Fruit fly (Drosophila melanogaster) whole organism, embryonic: ENCODE results near the gene CG6149.

Experiments used
- B-H2 ChIP-seq: fragments of 200-800 bp; sonication (Bioruptor generic); optimal IDR thresholded peaks from 2 replicates; lab custom pipeline; 2018; ENCODE audit warnings: missing biosample characterization, mild to moderate bottlenecking, missing genetic modification characterization
- CG11456 ChIP-seq: fragments of 200-800 bp; sonication (Bioruptor generic); IDR thresholded peaks from 3 replicates; pipeline ENCODE4 v1.3.6; 2022; ENCODE audit warnings: missing biosample characterization, missing genetic modification characterization
- CG12155 ChIP-seq: fragments of 200-800 bp; sonication (Bioruptor generic); optimal IDR thresholded peaks from 3 replicates; lab custom pipeline; 2016; ENCODE audit warnings: missing biosample characterization, missing genetic modification characterization
- CG12769 ChIP-seq: fragments of 200-800 bp; sonication (Bioruptor generic); optimal IDR thresholded peaks from 2 replicates; lab custom pipeline; 2019; ENCODE audit warnings: missing biosample characterization, mild to moderate bottlenecking, missing genetic modification characterization, moderate library complexity
- CG1647 ChIP-seq: fragments of 200-800 bp; sonication (Bioruptor generic); optimal IDR thresholded peaks from 3 replicates; lab custom pipeline; 2016; ENCODE audit warnings: missing biosample characterization, missing genetic modification characterization
- CG30403 ChIP-seq: fragments of 200-800 bp; sonication (Bioruptor generic); optimal IDR thresholded peaks from 3 replicates; lab custom pipeline; 2016; ENCODE audit warnings: missing biosample characterization, missing genetic modification characterization
- CG31365 ChIP-seq: fragments of 200-800 bp; sonication (Bioruptor generic); optimal IDR thresholded peaks from 2 replicates; lab custom pipeline; 2018; ENCODE audit warnings: missing biosample characterization, mild to moderate bottlenecking, missing genetic modification characterization
- CG3281 ChIP-seq: fragments of 200-800 bp; sonication (Bioruptor generic); optimal IDR thresholded peaks from 3 replicates; lab custom pipeline; 2017; ENCODE audit warnings: missing biosample characterization, mild to moderate bottlenecking, missing genetic modification characterization
- CG3838 ChIP-seq: fragments of 200-800 bp; sonication (Bioruptor generic); optimal IDR thresholded peaks from 3 replicates; lab custom pipeline; 2016; ENCODE audit warnings: missing biosample characterization, missing genetic modification characterization
- CG7357 ChIP-seq: fragments of 200-800 bp; sonication (Bioruptor generic); IDR thresholded peaks from 3 replicates; pipeline ENCODE4 v1.3.6; 2022; ENCODE audit warnings: missing biosample characterization, missing genetic modification characterization
- CG8924 ChIP-seq: fragments of 200-800 bp; optimal IDR thresholded peaks from 3 replicates; lab custom pipeline; 2019; ENCODE audit warnings: missing biosample characterization, mild to moderate bottlenecking, missing genetic modification characterization, moderate library complexity
- CG8944 ChIP-seq: fragments of 200-800 bp; sonication (Bioruptor generic); optimal IDR thresholded peaks from 3 replicates; lab custom pipeline; 2016; ENCODE audit warnings: missing biosample characterization, missing genetic modification characterization
- CTCF ChIP-seq: fragments of 200-800 bp; sonication (Bioruptor generic); optimal IDR thresholded peaks from 2 replicates; lab custom pipeline; 2017; ENCODE audit warnings: missing biosample characterization, mild to moderate bottlenecking, missing genetic modification characterization, moderate library complexity
- Dad ChIP-seq: fragments of 200-800 bp; sonication (Bioruptor generic); optimal IDR thresholded peaks from 3 replicates; lab custom pipeline; 2016; ENCODE audit warnings: missing biosample characterization, missing genetic modification characterization
- Hmr ChIP-seq: fragments of 200-800 bp; sonication (Bioruptor generic); optimal IDR thresholded peaks from 3 replicates; lab custom pipeline; 2017; ENCODE audit warnings: mild to moderate bottlenecking, missing biosample characterization, missing genetic modification reagents, missing genetic modification characterization
- Hr3 ChIP-seq: fragments of 200-800 bp; sonication (Bioruptor generic); optimal IDR thresholded peaks from 3 replicates; lab custom pipeline; 2016; ENCODE audit warnings: missing biosample characterization, missing genetic modification characterization
- Mad ChIP-seq: fragments of 200-800 bp; sonication (Bioruptor generic); optimal IDR thresholded peaks from 2 replicates; lab custom pipeline; 2016; ENCODE audit warnings: missing biosample characterization, missing genetic modification characterization
- Mes4 ChIP-seq: fragments of 200-800 bp; sonication (Bioruptor generic); optimal IDR thresholded peaks from 2 replicates; lab custom pipeline; 2016; ENCODE audit warnings: missing biosample characterization, missing genetic modification characterization
- Nf-YA ChIP-seq: fragments of 200-800 bp; sonication (Bioruptor generic); IDR thresholded peaks from 2 replicates; pipeline ENCODE4 v1.3.6; 2022; ENCODE audit warnings: missing biosample characterization, missing genetic modification characterization
- Sry-β ChIP-seq: fragments of 200-800 bp; sonication (Bioruptor generic); optimal IDR thresholded peaks from 2 replicates; lab custom pipeline; 2018; ENCODE audit warnings: missing biosample characterization, mild to moderate bottlenecking, missing genetic modification characterization, moderate library complexity
- abd-A ChIP-seq: fragments of 200-800 bp; sonication (Bioruptor generic); optimal IDR thresholded peaks from 3 replicates; lab custom pipeline; 2019; ENCODE audit warnings: missing biosample characterization, mild to moderate bottlenecking, missing genetic modification characterization, moderate library complexity
- ato ChIP-seq: fragments of 200-800 bp; sonication (Bioruptor generic); IDR thresholded peaks from 2 replicates; pipeline ENCODE4 v1.3.6; 2022; ENCODE audit warnings: missing biosample characterization, missing genetic modification characterization; ENCODE audit not compliant: partially characterized antibody
- bbx ChIP-seq: fragments of 200-800 bp; sonication (Bioruptor generic); IDR thresholded peaks from 2 replicates; pipeline ENCODE4 v1.3.6; 2022; ENCODE audit warnings: missing biosample characterization, missing genetic modification characterization; ENCODE audit not compliant: partially characterized antibody
- caup ChIP-seq: fragments of 200-800 bp; sonication (Bioruptor generic); optimal IDR thresholded peaks from 3 replicates; lab custom pipeline; 2017; ENCODE audit warnings: missing biosample characterization, mild to moderate bottlenecking, missing genetic modification characterization, moderate library complexity; ENCODE audit not compliant: severe bottlenecking
- cwo ChIP-seq: fragments of 200-800 bp; sonication (Bioruptor generic); optimal IDR thresholded peaks from 3 replicates; lab custom pipeline; 2017; ENCODE audit warnings: missing biosample characterization, missing genetic modification characterization, mild to moderate bottlenecking, moderate library complexity, missing genetic modification reagents
- dan ChIP-seq: fragments of 200-800 bp; sonication (Bioruptor generic); IDR thresholded peaks from 2 replicates; pipeline ENCODE4 v1.3.6; 2022; ENCODE audit warnings: missing biosample characterization, missing genetic modification characterization
- dati ChIP-seq: fragments of 200-800 bp; sonication (Bioruptor generic); IDR thresholded peaks from 2 replicates; pipeline ENCODE4 v1.3.6; 2022; ENCODE audit warnings: missing biosample characterization, missing genetic modification characterization
- disco-r ChIP-seq: fragments of 200-800 bp; sonication (Bioruptor generic); optimal IDR thresholded peaks from 2 replicates; lab custom pipeline; 2016; ENCODE audit warnings: missing biosample characterization, missing genetic modification characterization
- en ChIP-seq: fragments of 200-800 bp; sonication (Bioruptor generic); optimal IDR thresholded peaks from 2 replicates; lab custom pipeline; 2016; ENCODE audit warnings: missing biosample characterization, missing genetic modification characterization
- esg ChIP-seq: fragments of 200-800 bp; sonication (Bioruptor generic); conservative IDR thresholded peaks from 2 replicates; pipeline ENCODE4 v1.3.6; 2022; ENCODE audit warnings: missing biosample characterization, missing genetic modification characterization
- fd64A ChIP-seq: fragments of 200-800 bp; sonication (Bioruptor generic); optimal IDR thresholded peaks from 3 replicates; lab custom pipeline; 2018; ENCODE audit warnings: missing biosample characterization, mild to moderate bottlenecking, missing genetic modification characterization
- gro ChIP-seq: fragments of 200-800 bp; sonication (Bioruptor generic); optimal IDR thresholded peaks from 2 replicates; lab custom pipeline; 2016; ENCODE audit warnings: missing biosample characterization, missing genetic modification characterization
- hth ChIP-seq: fragments of >200 bp; optimal IDR thresholded peaks from 2 replicates; lab custom pipeline; 2017; ENCODE audit warnings: inconsistent platforms
- maf-S ChIP-seq: fragments of 200-800 bp; sonication (Bioruptor generic); optimal IDR thresholded peaks from 2 replicates; lab custom pipeline; 2016; ENCODE audit warnings: missing biosample characterization, missing genetic modification characterization
- pan ChIP-seq, 4 experiments: fragments of >200 bp in 3 of 4; fragments of 200-800 bp in 1 of 4; sonication (Bioruptor generic) in 1 of 4; optimal IDR thresholded peaks in 3 of 4; IDR thresholded peaks in 1 of 4; 2 replicates each; pipeline versions ENCODE4 v1.3.6 to Lab custom; 2017 to 2022; ENCODE audit warnings: missing biosample characterization in 2 of 4, missing genetic modification characterization in 2 of 4, mixed read lengths in 1 of 4
- peb ChIP-seq: fragments of 200-800 bp; sonication (Bioruptor generic); IDR thresholded peaks from 2 replicates; pipeline ENCODE4 v1.3.6; 2022; ENCODE audit warnings: missing biosample characterization, missing genetic modification characterization
- pfk ChIP-seq: fragments of 200-800 bp; sonication (Bioruptor generic); optimal IDR thresholded peaks from 2 replicates; lab custom pipeline; 2018; ENCODE audit warnings: missing biosample characterization, mild to moderate bottlenecking, missing genetic modification characterization, moderate library complexity
- phol ChIP-seq: fragments of 200-800 bp; sonication (Bioruptor generic); optimal IDR thresholded peaks from 3 replicates; lab custom pipeline; 2018; ENCODE audit warnings: missing biosample characterization, mild to moderate bottlenecking, missing genetic modification characterization, moderate library complexity
- pnt ChIP-seq: fragments of 200-800 bp; sonication (Bioruptor generic); optimal IDR thresholded peaks from 3 replicates; lab custom pipeline; 2016; ENCODE audit warnings: missing biosample characterization, missing genetic modification characterization
- prd ChIP-seq, 3 experiments: fragments of >200 bp in 2 of 3; fragments of 200-800 bp in 1 of 3; sonication (Bioruptor generic) in 1 of 3; optimal IDR thresholded peaks in 2 of 3; IDR thresholded peaks in 1 of 3; 2 replicates in 2 of 3; 3 replicates in 1 of 3; pipeline versions ENCODE4 v1.3.6 to Lab custom; 2017 to 2022; ENCODE audit warnings: missing biosample characterization in 1 of 3, missing genetic modification characterization in 1 of 3
- psq ChIP-seq: fragments of 200-800 bp; sonication (Bioruptor generic); optimal IDR thresholded peaks from 2 replicates; lab custom pipeline; 2017; ENCODE audit warnings: missing biosample characterization, missing genetic modification characterization
- sima ChIP-seq: fragments of 200-800 bp; sonication (Bioruptor generic); optimal IDR thresholded peaks from 2 replicates; lab custom pipeline; 2016; ENCODE audit warnings: missing biosample characterization, missing genetic modification characterization
- sisA ChIP-seq: fragments of 200-800 bp; sonication (Bioruptor generic); IDR thresholded peaks from 2 replicates; pipeline ENCODE4 v1.3.6; 2022; ENCODE audit warnings: missing biosample characterization, missing genetic modification characterization
- tgo ChIP-seq: fragments of 200-800 bp; sonication (Bioruptor generic); IDR thresholded peaks from 3 replicates; pipeline ENCODE4 v1.3.6; 2022; ENCODE audit warnings: missing biosample characterization, missing genetic modification characterization
- vfl ChIP-seq: fragments of 200-800 bp; sonication (Bioruptor generic); optimal IDR thresholded peaks from 2 replicates; lab custom pipeline; 2016; ENCODE audit warnings: missing biosample characterization, missing genetic modification characterization
- wdn ChIP-seq: fragments of 200-800 bp; sonication (Bioruptor generic); IDR thresholded peaks from 2 replicates; pipeline ENCODE4 v1.3.6; 2022; ENCODE audit warnings: missing biosample characterization, missing genetic modification characterization
- zf30C ChIP-seq: fragments of 200-800 bp; sonication (Bioruptor generic); optimal IDR thresholded peaks from 3 replicates; lab custom pipeline; 2018; ENCODE audit warnings: missing biosample characterization, mild to moderate bottlenecking, missing genetic modification characterization

CG6149 gene

DNA sequence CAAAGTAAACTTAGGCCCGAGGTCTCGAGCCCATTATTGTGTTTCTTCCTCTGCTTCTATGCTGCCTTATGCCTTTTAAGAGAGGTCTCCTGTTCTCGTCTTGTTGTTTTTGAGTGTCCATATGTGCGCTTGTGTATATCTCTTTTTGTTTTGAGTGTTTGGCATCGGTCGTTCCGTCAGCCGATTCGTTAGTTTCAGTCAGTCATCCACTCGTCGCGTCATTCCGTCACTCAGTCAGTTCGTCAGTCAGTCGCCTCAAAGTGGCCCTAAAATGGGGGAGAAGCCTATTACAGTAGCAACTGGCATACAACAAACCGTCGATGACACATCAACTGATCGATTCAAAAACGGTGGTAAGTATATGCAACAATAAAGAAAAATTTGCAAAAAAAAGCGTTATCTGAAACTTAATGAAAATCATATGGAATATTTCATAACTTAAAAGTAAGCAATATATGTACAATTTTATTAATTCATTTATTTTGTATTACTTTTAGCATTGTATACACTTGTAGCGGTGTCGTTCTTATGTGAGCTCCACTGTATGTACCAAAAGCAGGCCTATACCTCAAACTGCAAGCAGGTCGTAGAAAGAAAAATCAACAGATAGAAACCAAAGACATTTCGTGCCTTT is 17.1 kb downstream of the CG6149 start (continued):
- peak; percentile 53 for TF ChIP-seq disco-r (GFP tag; lab: Kevin White, UChicago)
- peak; percentile 30 for TF ChIP-seq B-H2 (GFP tag; lab: Kevin White, UChicago)
- TF ChIP-seq wdn (GFP tag; lab: Robert Waterston, UW), result peak; percentile 79
- peak; percentile 44 for TF ChIP-seq Sry-β (GFP tag; lab: Kevin White, UChicago)
- TF ChIP-seq CG12769 (tag; lab: Kevin White, UChicago), result peak; percentile 94
- TF ChIP-seq CG7357 (GFP tag; lab: Robert Waterston, UW), result peak; percentile 92
- peak; percentile 67 for TF ChIP-seq CG31365 (tag; lab: Kevin White, UChicago)
- TF ChIP-seq caup, result peak; percentile 81
- peak; percentile 96 for TF ChIP-seq tgo
- no peak for TF ChIP-seq pfk (GFP tag; lab: Kevin White, UChicago)
- TF ChIP-seq maf-S, result peak; percentile 74

DNA sequence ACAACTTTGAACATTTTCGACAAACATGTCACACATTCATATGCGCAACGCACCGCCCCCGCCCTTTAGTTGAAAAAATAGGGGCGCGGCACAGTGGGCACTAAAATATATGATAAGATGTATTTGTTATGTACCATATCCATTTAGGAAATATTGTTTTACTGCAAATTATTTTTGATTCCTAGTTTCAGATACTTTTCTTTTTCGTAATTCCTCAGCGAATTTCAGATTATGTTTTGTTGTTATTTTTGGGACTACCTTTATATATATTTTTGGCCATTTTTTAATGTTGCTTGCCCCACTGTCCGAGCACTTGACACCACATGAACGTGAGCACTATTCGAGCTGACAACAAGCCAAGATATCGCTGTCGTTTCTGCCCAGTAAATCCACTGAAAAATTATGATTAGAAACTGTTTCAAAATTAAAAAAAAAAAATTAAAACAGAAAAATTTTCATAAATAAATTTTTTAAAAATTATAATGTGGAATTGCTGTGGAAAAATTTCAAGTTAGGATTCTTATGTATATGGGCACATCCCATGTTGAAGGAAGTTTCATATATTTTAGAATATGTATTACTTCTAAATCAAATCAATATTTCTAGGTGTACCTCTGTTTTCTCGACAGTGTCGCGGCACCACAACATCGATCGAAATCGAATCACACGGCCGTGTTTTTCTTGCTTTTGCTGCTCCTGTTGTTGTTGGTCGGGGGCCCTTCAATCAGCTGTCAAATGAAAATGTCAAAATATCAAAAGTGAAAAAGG is 17.8 kb downstream of the CG6149 start:
- TF ChIP-seq Mad (GFP tag; lab: Kevin White, UChicago) (peak; percentile 69), gro (GFP tag; lab: Kevin White, UChicago) (no peak), bbx (GFP tag; lab: Robert Waterston, UW) (no peak), vfl (GFP tag; lab: Kevin White, UChicago) (peak; percentile 43), Hmr (GFP tag; lab: Kevin White, UChicago) (peak; percentile 81), CG30403 (GFP tag; lab: Kevin White, UChicago) (peak; percentile 88), CG3281 (GFP tag; lab: Kevin White, UChicago) (peak; percentile 86), zf30C (peak; percentile 95), abd-A (tag; lab: Kevin White, UChicago) (peak; percentile 57), CG8944 (GFP tag; lab: Kevin White, UChicago) (peak; percentile 38), pan (optimal IDR thresholded peaks at IDR 0.05; lab: Kevin White, UChicago) (no peak), pan (GFP tag; optimal IDR thresholded peaks at IDR 0.05 in 1 of 2, IDR thresholded peaks at IDR 0.05 in 1 of 2) (peak in 1 of 2 experiments; percentile 90), Hr3 (GFP tag; lab: Kevin White, UChicago) (peak; percentile 81), CG3838 (GFP tag; lab: Kevin White, UChicago) (peak; percentile 50), disco-r (GFP tag; lab: Kevin White, UChicago) (peak; percentile 69), fd64A (peak; percentile 35), pnt (GFP tag; lab: Kevin White, UChicago) (peak; percentile 81), CG11456 (peak; percentile 80), dan (GFP tag; lab: Robert Waterston, UW) (no peak; the same call in 1 of the 2 replicates), phol (tag; lab: Kevin White, UChicago) (peak; percentile 93), Dad (GFP tag; lab: Kevin White, UChicago) (peak; percentile 32), cwo (GFP tag; lab: Kevin White, UChicago) (peak; percentile 77), CG8924 (tag; lab: Kevin White, UChicago) (peak; percentile 96), CTCF (GFP tag; lab: Kevin White, UChicago) (peak; percentile 46), dati (peak; percentile 60; the same call in 1 of the 2 replicates), psq (peak; percentile 57), prd (optimal IDR thresholded peaks at IDR 0.05; lab: Kevin White, UChicago) (no peak), prd (GFP tag; IDR thresholded peaks at IDR 0.05; lab: Robert Waterston, UW) (peak; percentile 91), esg (GFP tag; lab: Robert Waterston, UW) (peak; percentile 89), ato (GFP tag; lab: Robert Waterston, UW) (no peak), en (GFP tag; lab: Kevin White, UChicago) (peak; percentile 73), peb (GFP tag; lab: Robert Waterston, UW) (peak; percentile 71; the same call in 1 of the 2 replicates), Mes4 (peak; percentile 52), Nf-YA (GFP tag; lab: Robert Waterston, UW) (peak; percentile 83), sima (GFP tag; lab: Kevin White, UChicago) (no peak), sisA (GFP tag; lab: Robert Waterston, UW) (peak; percentile 90), CG12155 (GFP tag; lab: Kevin White, UChicago) (peak; percentile 53), CG1647 (GFP tag; lab: Kevin White, UChicago) (peak; percentile 60), hth (lab: Kevin White, UChicago) (no peak)
